Worm (Caenorhabditis elegans) whole organism, mixed stage, embryonic: ENCODE data around the gene eri-1.

Experiments used
- M03D4.4 ChIP-seq: sonication (generic microtip); optimal IDR thresholded peaks from 2 replicates; lab custom pipeline; 2017; ENCODE audit warnings: mild to moderate bottlenecking, missing genetic modification characterization, missing compliant biosample characterization
- bed-3 ChIP-seq: fragments of 200-800 bp; sonication (Bioruptor generic); optimal IDR thresholded peaks from 3 replicates; lab custom pipeline; 2018; ENCODE audit warnings: mild to moderate bottlenecking, missing genetic modification characterization, moderate library complexity, missing compliant biosample characterization
- ceh-39 ChIP-seq: fragments of 150-350 bp; optimal IDR thresholded peaks from 2 replicates; lab custom pipeline; 2014; ENCODE audit warnings: missing biosample characterization, missing genetic modification characterization
- ceh-43 ChIP-seq: fragments of 200-800 bp; sonication (Bioruptor generic); optimal IDR thresholded peaks from 2 replicates; lab custom pipeline; 2018; ENCODE audit warnings: mild to moderate bottlenecking, missing genetic modification characterization, moderate library complexity, missing compliant biosample characterization
- ceh-83 ChIP-seq: fragments of 200-800 bp; sonication (Bioruptor generic); optimal IDR thresholded peaks from 2 replicates; lab custom pipeline; 2018; ENCODE audit warnings: mild to moderate bottlenecking, missing genetic modification characterization, missing compliant biosample characterization
- ces-1 ChIP-seq: fragments of 150-350 bp; optimal IDR thresholded peaks from 2 replicates; lab custom pipeline; 2014; ENCODE audit warnings: missing biosample characterization, missing genetic modification reagents, missing genetic modification characterization
- cnd-1 ChIP-seq: fragments of 200-800 bp; sonication (Bioruptor generic); optimal IDR thresholded peaks from 2 replicates; lab custom pipeline; 2018; ENCODE audit warnings: mild to moderate bottlenecking, missing genetic modification characterization, missing compliant biosample characterization
- drap-1 ChIP-seq: fragments of 200-800 bp; sonication (Bioruptor generic); optimal IDR thresholded peaks from 3 replicates; lab custom pipeline; 2018; ENCODE audit warnings: mild to moderate bottlenecking, missing genetic modification characterization, missing compliant biosample characterization
- elt-1 ChIP-seq: sonication (generic microtip); optimal IDR thresholded peaks from 2 replicates; lab custom pipeline; 2017; ENCODE audit warnings: missing genetic modification characterization, mild to moderate bottlenecking, missing compliant biosample characterization, antibody characterized with exemption, moderate library complexity, borderline replicate concordance; ENCODE audit not compliant: insufficient read depth
- elt-3 ChIP-seq: fragments of 150-350 bp; optimal IDR thresholded peaks from 2 replicates; lab custom pipeline; 2014; ENCODE audit warnings: missing biosample characterization, missing genetic modification characterization
- ham-2 ChIP-seq: fragments of 200-800 bp; sonication (Bioruptor generic); optimal IDR thresholded peaks from 2 replicates; lab custom pipeline; 2018; ENCODE audit warnings: mild to moderate bottlenecking, missing genetic modification characterization, missing compliant biosample characterization
- hlh-1 ChIP-seq: fragments of 150-350 bp; optimal IDR thresholded peaks from 2 replicates; lab custom pipeline; 2014; ENCODE audit warnings: missing biosample characterization, missing genetic modification reagents, missing genetic modification characterization
- lsy-2 ChIP-seq: fragments of 150-350 bp; optimal IDR thresholded peaks from 2 replicates; lab custom pipeline; 2014; ENCODE audit warnings: missing biosample characterization, missing genetic modification characterization
- mab-5 ChIP-seq: fragments of 150-350 bp; optimal IDR thresholded peaks from 2 replicates; lab custom pipeline; 2014; ENCODE audit warnings: missing biosample characterization, missing genetic modification characterization
- mep-1 ChIP-seq: fragments of 150-350 bp; optimal IDR thresholded peaks from 2 replicates; lab custom pipeline; 2017; ENCODE audit warnings: missing biosample characterization, missing genetic modification reagents, missing genetic modification characterization, inconsistent platforms
- mls-2 ChIP-seq: sonication (generic microtip); optimal IDR thresholded peaks from 2 replicates; lab custom pipeline; 2016; ENCODE audit warnings: mild to moderate bottlenecking, missing genetic modification characterization, moderate library complexity, missing compliant biosample characterization
- nhr-12 ChIP-seq: fragments of 150-350 bp; optimal IDR thresholded peaks from 2 replicates; lab custom pipeline; 2014; ENCODE audit warnings: missing biosample characterization, missing genetic modification characterization
- nhr-2 ChIP-seq: fragments of 150-350 bp; optimal IDR thresholded peaks from 2 replicates; lab custom pipeline; 2014; ENCODE audit warnings: missing biosample characterization, missing genetic modification characterization
- nhr-237 ChIP-seq: fragments of 150-350 bp; optimal IDR thresholded peaks from 2 replicates; lab custom pipeline; 2014; ENCODE audit warnings: missing biosample characterization, missing genetic modification characterization
- nhr-28 ChIP-seq: fragments of 150-350 bp; optimal IDR thresholded peaks from 2 replicates; lab custom pipeline; 2014; ENCODE audit warnings: missing biosample characterization, missing genetic modification characterization
- nhr-76 ChIP-seq: sonication (generic microtip); optimal IDR thresholded peaks from 2 replicates; lab custom pipeline; 2017; ENCODE audit warnings: missing biosample characterization, missing genetic modification characterization
- pha-4 ChIP-seq: fragments of 150-350 bp; optimal IDR thresholded peaks from 2 replicates; lab custom pipeline; 2018; ENCODE audit warnings: missing biosample characterization, missing genetic modification reagents, missing genetic modification characterization
- sem-2 ChIP-seq: fragments of 200-800 bp; sonication (Bioruptor generic); optimal IDR thresholded peaks from 2 replicates; lab custom pipeline; 2018; ENCODE audit warnings: mild to moderate bottlenecking, missing genetic modification characterization, missing compliant biosample characterization
- snpc-4 ChIP-seq: fragments of 150-350 bp; optimal IDR thresholded peaks from 2 replicates; lab custom pipeline; 2014; ENCODE audit warnings: missing biosample characterization, missing genetic modification characterization
- sptf-1 ChIP-seq: sonication (generic microtip); optimal IDR thresholded peaks from 2 replicates; lab custom pipeline; 2017; ENCODE audit warnings: mild to moderate bottlenecking, missing genetic modification characterization, moderate library complexity, missing compliant biosample characterization
- tbx-8 ChIP-seq: fragments of 200-800 bp; sonication (Bioruptor generic); optimal IDR thresholded peaks from 2 replicates; lab custom pipeline; 2018; ENCODE audit warnings: mild to moderate bottlenecking, missing genetic modification characterization, moderate library complexity, missing compliant biosample characterization
- unc-120 ChIP-seq: sonication (generic microtip); optimal IDR thresholded peaks from 2 replicates; lab custom pipeline; 2017; ENCODE audit warnings: missing genetic modification characterization, missing compliant biosample characterization; ENCODE audit not compliant: poor library complexity, severe bottlenecking
- unc-39 ChIP-seq: fragments of 150-350 bp; optimal IDR thresholded peaks from 2 replicates; lab custom pipeline; 2014; ENCODE audit warnings: missing biosample characterization, missing genetic modification characterization
- unc-62 ChIP-seq: fragments of 150-350 bp; optimal IDR thresholded peaks from 2 replicates; lab custom pipeline; 2014; ENCODE audit warnings: missing biosample characterization, missing genetic modification reagents, missing genetic modification characterization
- ztf-11 ChIP-seq: fragments of 150-350 bp; optimal IDR thresholded peaks from 2 replicates; lab custom pipeline; 2014; ENCODE audit warnings: missing biosample characterization, missing genetic modification characterization

The eri-1 gene

ce11 chrIV:383135-383731, 36.5 kb downstream of the eri-1 start, which contains the start of gene spl-1:
TSS of gene spl-1 (minus strand) at chrIV:383185.
- no peak for TF ChIP-seq ceh-39
- TF ChIP-seq elt-3 (tag; lab: Kevin White, UChicago), result no peak
- no peak for TF ChIP-seq nhr-76 (tag; lab: Kevin White, UChicago)
- no peak for TF ChIP-seq nhr-237
- TF ChIP-seq unc-62 (GFP tag; lab: Kevin White, UChicago), result no peak
- no peak for TF ChIP-seq bed-3 (GFP tag; lab: Kevin White, UChicago)
- no peak for TF ChIP-seq hlh-1 (tag; lab: Kevin White, UChicago)
- no peak for TF ChIP-seq sptf-1 (tag; lab: Kevin White, UChicago)
- TF ChIP-seq ces-1 (GFP tag; lab: Kevin White, UChicago), result no peak
- TF ChIP-seq elt-1 (tag; lab: Kevin White, UChicago), result no peak
- no peak for TF ChIP-seq cnd-1 (tag; lab: Kevin White, UChicago)
- no peak for TF ChIP-seq drap-1
- no peak for TF ChIP-seq sem-2 (GFP tag; lab: Kevin White, UChicago)
- no peak for TF ChIP-seq nhr-12

ce11 chrIV:379605-380004, 40.2 kb downstream of the eri-1 start:
- TF ChIP-seq lsy-2 (no peak), ceh-43 (GFP tag; lab: Kevin White, UChicago) (peak; percentile 7)

ce11 chrIV:378838-379237, 40.9 kb downstream of the eri-1 start:
- TF ChIP-seq hlh-1 (tag; lab: Kevin White, UChicago) (peak; percentile 94), mab-5 (tag; lab: Kevin White, UChicago) (no peak), pha-4 (tag; lab: Kevin White, UChicago) (no peak), sptf-1 (tag; lab: Kevin White, UChicago) (no peak), ztf-11 (tag; lab: Kevin White, UChicago) (no peak), ceh-43 (GFP tag; lab: Kevin White, UChicago) (no peak), snpc-4 (no peak), M03D4.4 (tag; lab: Kevin White, UChicago) (no peak), unc-120 (tag; lab: Kevin White, UChicago) (peak; percentile 82), nhr-28 (tag; lab: Kevin White, UChicago) (no peak)

ce11 chrIV:378367-378766, 41.4 kb downstream of the eri-1 start:
- no peak for TF ChIP-seq mep-1 (tag; lab: Kevin White, UChicago)
- TF ChIP-seq elt-3 (tag; lab: Kevin White, UChicago), result no peak
- no peak for TF ChIP-seq nhr-12
- TF ChIP-seq mls-2, result no peak
- TF ChIP-seq mab-5 (tag; lab: Kevin White, UChicago), result no peak
- no peak for TF ChIP-seq pha-4 (tag; lab: Kevin White, UChicago)
- no peak for TF ChIP-seq ceh-39
- no peak for TF ChIP-seq sem-2 (GFP tag; lab: Kevin White, UChicago)
- TF ChIP-seq unc-39, result no peak
- TF ChIP-seq nhr-2 (tag; lab: Kevin White, UChicago), result no peak
- TF ChIP-seq lsy-2, result no peak

ce11 chrIV:377791-378190, 42.0 kb downstream of the eri-1 start:
- TF ChIP-seq pha-4 (tag; lab: Kevin White, UChicago) (no peak), hlh-1 (tag; lab: Kevin White, UChicago) (no peak), unc-62 (GFP tag; lab: Kevin White, UChicago) (no peak), bed-3 (GFP tag; lab: Kevin White, UChicago) (no peak), ceh-83 (no peak), drap-1 (no peak), unc-39 (no peak), ceh-43 (GFP tag; lab: Kevin White, UChicago) (no peak), cnd-1 (tag; lab: Kevin White, UChicago) (no peak), tbx-8 (GFP tag; lab: Kevin White, UChicago) (no peak)

- TF ChIP-seq ham-2 (GFP tag; lab: Kevin White, UChicago) (no peak), nhr-76 (tag; lab: Kevin White, UChicago) (no peak), ces-1 (GFP tag; lab: Kevin White, UChicago) (no peak), nhr-237 (no peak), cnd-1 (tag; lab: Kevin White, UChicago) (no peak), nhr-2 (tag; lab: Kevin White, UChicago) (no peak), ceh-39 (no peak), ceh-43 (GFP tag; lab: Kevin White, UChicago) (no peak), ztf-11 (tag; lab: Kevin White, UChicago) (no peak), sptf-1 (tag; lab: Kevin White, UChicago) (no peak), nhr-12 (no peak), pha-4 (tag; lab: Kevin White, UChicago) (no peak)
These were observed 43.8 kb downstream of the eri-1 start, which contains the start of gene fln-1 for ce11 chrIV:375915-376314. TSS of gene fln-1 (minus strand) at chrIV:376015.
